Worm (Caenorhabditis elegans) whole organism, L1 larva: ENCODE data around the gene R04F11.2.

Source experiments
- C04F5.9 ChIP-seq: sonication (generic microtip); optimal IDR thresholded peaks from 2 replicates; lab custom pipeline; 2016; ENCODE audit warnings: missing genetic modification characterization, missing compliant biosample characterization
- F16B12.6 ChIP-seq: fragments of 150-350 bp; optimal IDR thresholded peaks from 2 replicates; lab custom pipeline; 2014; ENCODE audit warnings: missing biosample characterization, missing genetic modification characterization
- Y116A8C.19 ChIP-seq: sonication (generic microtip); optimal IDR thresholded peaks from 2 replicates; lab custom pipeline; 2016; ENCODE audit warnings: missing compliant biosample characterization, missing genetic modification characterization, borderline replicate concordance
- alr-1 ChIP-seq: fragments of 200-800 bp; sonication (Bioruptor generic); optimal IDR thresholded peaks from 2 replicates; lab custom pipeline; 2018; ENCODE audit warnings: borderline replicate concordance, mild to moderate bottlenecking, missing genetic modification characterization, missing compliant biosample characterization
- ama-1 ChIP-seq: fragments of 150-350 bp; optimal IDR thresholded peaks from 2 replicates; lab custom pipeline; 2014
- blmp-1 ChIP-seq: fragments of 150-350 bp; optimal IDR thresholded peaks from 2 replicates; lab custom pipeline; 2014; ENCODE audit warnings: missing biosample characterization, missing genetic modification characterization
- ceh-88 ChIP-seq: fragments of 200-800 bp; sonication (Bioruptor generic); IDR thresholded peaks from 2 replicates; pipeline ENCODE4 v1.3.6; 2022; ENCODE audit warnings: missing genetic modification characterization, missing compliant biosample characterization
- ceh-90 ChIP-seq: sonication (generic microtip); optimal IDR thresholded peaks from 2 replicates; lab custom pipeline; 2016; ENCODE audit warnings: missing genetic modification characterization, missing compliant biosample characterization
- ces-1 ChIP-seq: fragments of 150-350 bp; optimal IDR thresholded peaks from 2 replicates; lab custom pipeline; 2014; ENCODE audit warnings: missing biosample characterization, missing genetic modification reagents, missing genetic modification characterization
- dsc-1 ChIP-seq: sonication (generic microtip); optimal IDR thresholded peaks from 2 replicates; lab custom pipeline; 2016; ENCODE audit warnings: mild to moderate bottlenecking, missing genetic modification characterization, missing compliant biosample characterization
- egl-27 ChIP-seq, 2 experiments: fragments of 150-350 bp in 1 of 2; sonication (generic microtip); optimal IDR thresholded peaks; 3 replicates each; lab custom pipeline; 2017 to 2018; ENCODE audit warnings: missing biosample characterization in 2 of 2, missing genetic modification characterization in 2 of 2, missing genetic modification reagents in 2 of 2
- elt-2 ChIP-seq: sonication (generic microtip); optimal IDR thresholded peaks from 2 replicates; lab custom pipeline; 2016; ENCODE audit warnings: missing genetic modification characterization, mild to moderate bottlenecking, inconsistent platforms, missing compliant biosample characterization, missing genetic modification reagents
- elt-3 ChIP-seq, 6 experiments: fragments of 150-350 bp in 1 of 6; sonication (generic microtip); optimal IDR thresholded peaks; 2 replicates each; lab custom pipeline; 2017 to 2018; ENCODE audit warnings: missing biosample characterization in 6 of 6, missing genetic modification characterization in 6 of 6, inconsistent platforms in 1 of 6
- ets-5 ChIP-seq: fragments of 200-800 bp; sonication (Bioruptor generic); IDR thresholded peaks from 2 replicates; pipeline ENCODE4 v1.3.6; 2022; ENCODE audit warnings: missing genetic modification characterization, missing compliant biosample characterization
- fkh-8 ChIP-seq: sonication (generic microtip); optimal IDR thresholded peaks from 2 replicates; lab custom pipeline; 2016; ENCODE audit warnings: mild to moderate bottlenecking, missing genetic modification characterization, missing compliant biosample characterization
- grh-1 ChIP-seq: fragments of 200-800 bp; sonication (Bioruptor generic); IDR thresholded peaks from 2 replicates; pipeline ENCODE4 v1.3.6; 2022; ENCODE audit warnings: missing genetic modification reagents, missing genetic modification characterization, missing compliant biosample characterization
- hlh-4 ChIP-seq: sonication (generic microtip); optimal IDR thresholded peaks from 2 replicates; lab custom pipeline; 2016; ENCODE audit warnings: mild to moderate bottlenecking, missing genetic modification characterization, missing compliant biosample characterization
- hpl-2 ChIP-seq: fragments of 150-350 bp; optimal IDR thresholded peaks from 2 replicates; lab custom pipeline; 2014; ENCODE audit warnings: missing biosample characterization, missing genetic modification reagents, missing genetic modification characterization
- lin-13 ChIP-seq: fragments of 150-350 bp; optimal IDR thresholded peaks from 2 replicates; lab custom pipeline; 2014; ENCODE audit warnings: missing biosample characterization, missing genetic modification reagents, missing genetic modification characterization
- lin-14 ChIP-seq: fragments of 200-800 bp; sonication (Bioruptor generic); optimal IDR thresholded peaks from 2 replicates; lab custom pipeline; 2018; ENCODE audit warnings: mild to moderate bottlenecking, missing genetic modification characterization, moderate library complexity, missing compliant biosample characterization
- lin-15B ChIP-seq: fragments of 150-350 bp; sonication (generic microtip); optimal IDR thresholded peaks from 3 replicates; lab custom pipeline; 2014; ENCODE audit warnings: missing biosample characterization, missing genetic modification characterization
- lin-35 ChIP-seq, 2 experiments: fragments of 150-350 bp; optimal IDR thresholded peaks; 2 replicates each; lab custom pipeline; 2014; ENCODE audit warnings: missing biosample characterization in 2 of 2, missing genetic modification characterization in 2 of 2, missing genetic modification reagents in 2 of 2
- lsy-2 ChIP-seq, 2 experiments: fragments of 150-350 bp; optimal IDR thresholded peaks; 2 replicates each; lab custom pipeline; 2014; ENCODE audit warnings: missing biosample characterization in 2 of 2, missing genetic modification characterization in 2 of 2
- mab-9 ChIP-seq: fragments of 200-800 bp; sonication (Bioruptor generic); IDR thresholded peaks from 2 replicates; pipeline ENCODE4 v1.3.6; 2022; ENCODE audit warnings: missing genetic modification reagents, missing genetic modification characterization, missing compliant biosample characterization
- mdl-1 ChIP-seq, 2 experiments: fragments of 150-350 bp; optimal IDR thresholded peaks; 2 replicates each; lab custom pipeline; 2014 to 2017; ENCODE audit warnings: missing biosample characterization in 2 of 2, missing genetic modification characterization in 2 of 2, inconsistent platforms in 1 of 2
- mep-1 ChIP-seq: fragments of 150-350 bp; optimal IDR thresholded peaks from 2 replicates; lab custom pipeline; 2014; ENCODE audit warnings: missing biosample characterization, missing genetic modification characterization
- nhr-11 ChIP-seq: fragments of 150-350 bp; optimal IDR thresholded peaks from 2 replicates; lab custom pipeline; 2014; ENCODE audit warnings: missing biosample characterization, missing genetic modification characterization
- nhr-19 ChIP-seq: fragments of 200-800 bp; sonication (Bioruptor generic); conservative IDR thresholded peaks from 2 replicates; pipeline ENCODE4 v1.3.6; 2022; ENCODE audit warnings: missing genetic modification characterization, missing compliant biosample characterization
- nhr-20 ChIP-seq: sonication (generic microtip); optimal IDR thresholded peaks from 2 replicates; lab custom pipeline; 2016; ENCODE audit warnings: mild to moderate bottlenecking, missing genetic modification characterization, missing compliant biosample characterization
- nhr-28 ChIP-seq: fragments of 150-350 bp; optimal IDR thresholded peaks from 2 replicates; lab custom pipeline; 2014; ENCODE audit warnings: missing biosample characterization, missing genetic modification characterization
- nhr-47 ChIP-seq: sonication (generic microtip); optimal IDR thresholded peaks from 2 replicates; lab custom pipeline; 2016; ENCODE audit warnings: mild to moderate bottlenecking, missing genetic modification characterization, moderate library complexity, missing compliant biosample characterization
- nhr-71 ChIP-seq: sonication (generic microtip); optimal IDR thresholded peaks from 2 replicates; lab custom pipeline; 2016; ENCODE audit warnings: mild to moderate bottlenecking, missing genetic modification characterization, moderate library complexity, missing compliant biosample characterization
- nhr-76 ChIP-seq: sonication (generic microtip); optimal IDR thresholded peaks from 2 replicates; lab custom pipeline; 2017; ENCODE audit warnings: missing biosample characterization, missing genetic modification characterization
- nhr-84 ChIP-seq: sonication (generic microtip); optimal IDR thresholded peaks from 2 replicates; lab custom pipeline; 2017; ENCODE audit warnings: missing biosample characterization, missing genetic modification characterization
- nhr-85 ChIP-seq: sonication (generic microtip); peaks from one replicate; lab custom pipeline; 2016; ENCODE audit warnings: missing genetic modification characterization, inconsistent platforms, missing compliant biosample characterization
- pag-3 ChIP-seq: sonication (generic microtip); optimal IDR thresholded peaks from 2 replicates; lab custom pipeline; 2017; ENCODE audit warnings: missing genetic modification characterization, mild to moderate bottlenecking, missing compliant biosample characterization, antibody characterized with exemption, borderline replicate concordance; ENCODE audit not compliant: insufficient read depth
- skn-1 ChIP-seq: fragments of 150-350 bp; optimal IDR thresholded peaks from 2 replicates; lab custom pipeline; 2014; ENCODE audit warnings: missing biosample characterization, missing genetic modification characterization
- snu-23 ChIP-seq: sonication (generic microtip); optimal IDR thresholded peaks from 2 replicates; lab custom pipeline; 2016; ENCODE audit warnings: missing genetic modification characterization, missing compliant biosample characterization
- sox-4 ChIP-seq: sonication (generic microtip); optimal IDR thresholded peaks from 2 replicates; lab custom pipeline; 2016; ENCODE audit warnings: missing genetic modification characterization, missing compliant biosample characterization
- sptf-1 ChIP-seq: fragments of 150-350 bp; optimal IDR thresholded peaks from 2 replicates; lab custom pipeline; 2014; ENCODE audit warnings: missing biosample characterization, missing genetic modification characterization
- sup-37 ChIP-seq: fragments of 200-800 bp; sonication (Bioruptor generic); optimal IDR thresholded peaks from 2 replicates; lab custom pipeline; 2018; ENCODE audit warnings: mild to moderate bottlenecking, missing genetic modification characterization, missing compliant biosample characterization
- tlp-1 ChIP-seq: fragments of 150-350 bp; optimal IDR thresholded peaks from 2 replicates; lab custom pipeline; 2014; ENCODE audit warnings: missing biosample characterization, missing genetic modification characterization
- unc-30 ChIP-seq: sonication (generic microtip); optimal IDR thresholded peaks from 2 replicates; lab custom pipeline; 2017; ENCODE audit warnings: missing biosample characterization, missing genetic modification characterization
- unc-62 ChIP-seq: fragments of 150-350 bp; optimal IDR thresholded peaks from 2 replicates; lab custom pipeline; 2014; ENCODE audit warnings: missing biosample characterization, missing genetic modification reagents, missing genetic modification characterization
- unc-86 ChIP-seq: sonication (generic microtip); optimal IDR thresholded peaks from 2 replicates; lab custom pipeline; 2016; ENCODE audit warnings: missing genetic modification characterization, missing compliant biosample characterization
- unc-98 ChIP-seq: fragments of 200-800 bp; sonication (Bioruptor generic); IDR thresholded peaks from 2 replicates; pipeline ENCODE4 v1.3.6; 2022; ENCODE audit warnings: missing genetic modification characterization, missing compliant biosample characterization
- vab-15 ChIP-seq: sonication (generic microtip); optimal IDR thresholded peaks from 2 replicates; lab custom pipeline; 2017; ENCODE audit warnings: missing genotype, mild to moderate bottlenecking, missing genetic modification characterization, missing compliant biosample characterization
- xbp-1 ChIP-seq: sonication (generic microtip); optimal IDR thresholded peaks from 2 replicates; lab custom pipeline; 2016; ENCODE audit warnings: missing genetic modification characterization, missing compliant biosample characterization
- zag-1 ChIP-seq: fragments of 150-350 bp; optimal IDR thresholded peaks from 2 replicates; lab custom pipeline; 2014; ENCODE audit warnings: missing biosample characterization, missing genetic modification characterization
- ztf-11 ChIP-seq, 2 experiments: sonication (generic microtip); optimal IDR thresholded peaks; 2 replicates each; lab custom pipeline; 2016 to 2017; ENCODE audit warnings: missing genetic modification characterization in 2 of 2, missing biosample characterization in 1 of 2, missing compliant biosample characterization in 1 of 2

Gene R04F11.2

DNA sequence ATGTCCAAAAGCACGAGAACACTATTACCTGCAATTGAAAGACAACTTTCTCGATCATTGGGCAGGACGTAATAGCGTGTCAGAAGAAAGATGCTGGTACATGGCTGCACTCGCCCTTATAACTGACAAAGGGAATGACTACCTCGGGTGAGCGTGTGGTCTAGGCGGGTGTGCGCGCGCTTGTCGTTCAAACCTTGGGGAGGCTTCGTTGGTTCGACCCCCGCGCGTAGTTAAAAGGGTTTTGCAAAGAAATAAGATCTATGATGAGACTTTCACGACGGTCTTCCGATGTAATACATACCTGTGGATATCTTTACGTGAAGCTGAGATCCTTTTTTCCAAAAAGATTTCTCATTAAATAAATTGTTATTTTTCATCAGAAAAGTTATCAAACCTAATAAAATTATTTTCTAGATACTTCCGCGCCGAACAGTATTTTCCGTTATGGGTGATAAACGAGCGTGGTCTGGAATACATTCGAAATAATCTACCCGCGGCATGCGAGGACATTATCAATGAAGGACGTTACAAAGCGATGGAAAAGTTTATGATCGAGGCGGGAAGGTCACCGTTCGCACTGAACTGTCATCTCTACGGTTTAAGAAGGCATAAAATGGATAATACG is 14.6 kb upstream of the R04F11.2 start (continued):
- TF ChIP-seq nhr-11 (tag; lab: Kevin White, UChicago) (peak; percentile 19), vab-15 (peak; percentile 36), dsc-1 (peak; percentile 91), nhr-47 (peak; percentile 93), nhr-19 (GFP tag; lab: Robert Waterston, UW) (peak; percentile 86), lin-14 (GFP tag; lab: Kevin White, UChicago) (peak; percentile 76), nhr-71 (tag; lab: Kevin White, UChicago) (peak; percentile 88), mdl-1 (tag; optimal IDR thresholded peaks at IDR 0.05; lab: Kevin White, UChicago) (peak in 1 of 2 experiments; percentile 72), snu-23 (GFP tag; lab: Kevin White, UChicago) (peak; percentile 86), nhr-28 (tag; lab: Kevin White, UChicago) (no peak), ets-5 (GFP tag; lab: Robert Waterston, UW) (no peak), unc-30 (tag; lab: Kevin White, UChicago) (no peak), unc-98 (GFP tag; lab: Robert Waterston, UW) (peak; percentile 74), sup-37 (GFP tag; lab: Kevin White, UChicago) (peak; percentile 69), elt-2 (tag; lab: Kevin White, UChicago) (peak; percentile 76), grh-1 (GFP tag; lab: Robert Waterston, UW) (peak; percentile 74), zag-1 (tag; lab: Kevin White, UChicago) (no peak), tlp-1 (tag; lab: Kevin White, UChicago) (no peak), xbp-1 (peak; percentile 72), nhr-85 (tag; lab: Kevin White, UChicago) (peak; percentile 93), fkh-8 (peak; percentile 84), nhr-20 (tag; lab: Kevin White, UChicago) (peak; percentile 83), sox-4 (tag; lab: Kevin White, UChicago) (peak; percentile 72), ama-1 (lab: Kevin White, UChicago) (peak; percentile 71), sptf-1 (tag; lab: Kevin White, UChicago) (no peak), hlh-4 (tag; lab: Kevin White, UChicago) (no peak), mab-9 (GFP tag; lab: Robert Waterston, UW) (peak; percentile 75), egl-27 (tag; optimal IDR thresholded peaks at IDR 0.05; lab: Kevin White, UChicago) (no peak), ceh-90 (tag; lab: Kevin White, UChicago) (peak; percentile 23), nhr-76 (tag; lab: Kevin White, UChicago) (peak; percentile 78), alr-1 (tag; lab: Kevin White, UChicago) (no peak), F16B12.6 (tag; lab: Kevin White, UChicago) (no peak), pag-3 (tag; lab: Kevin White, UChicago) (peak; percentile 56), mep-1 (tag; lab: Kevin White, UChicago) (peak; percentile 58), ces-1 (no peak), unc-62 (GFP tag; lab: Kevin White, UChicago) (no peak), ceh-88 (peak; percentile 73), unc-86 (tag; lab: Kevin White, UChicago) (peak; percentile 77), Y116A8C.19 (no peak), lsy-2 (tag; optimal IDR thresholded peaks at IDR 0.05; lab: Kevin White, UChicago) (peak; percentile 73 to 77), nhr-84 (tag; lab: Kevin White, UChicago) (no peak), C04F5.9 (tag; lab: Kevin White, UChicago) (no peak), lin-13 (GFP tag; lab: Kevin White, UChicago) (peak; percentile 65), skn-1 (tag; lab: Kevin White, UChicago) (peak; percentile 88), lin-35 (GFP tag; optimal IDR thresholded peaks at IDR 0.05; lab: Kevin White, UChicago) (peak; percentile 71 to 74), ztf-11 (tag; optimal IDR thresholded peaks at IDR 0.05; lab: Kevin White, UChicago) (peak in 1 of 2 experiments; percentile 84), elt-3 (tag; optimal IDR thresholded peaks at IDR 0.05; lab: Kevin White, UChicago) (peak in 3 of 6 experiments; percentile 36 to 61 (median 37)), blmp-1 (no peak), lin-15B (peak; percentile 15), hpl-2 (peak; percentile 26)
